Fruit fly (Drosophila melanogaster): ENCODE measurements around the gene dor.

Gene dor

DNA sequence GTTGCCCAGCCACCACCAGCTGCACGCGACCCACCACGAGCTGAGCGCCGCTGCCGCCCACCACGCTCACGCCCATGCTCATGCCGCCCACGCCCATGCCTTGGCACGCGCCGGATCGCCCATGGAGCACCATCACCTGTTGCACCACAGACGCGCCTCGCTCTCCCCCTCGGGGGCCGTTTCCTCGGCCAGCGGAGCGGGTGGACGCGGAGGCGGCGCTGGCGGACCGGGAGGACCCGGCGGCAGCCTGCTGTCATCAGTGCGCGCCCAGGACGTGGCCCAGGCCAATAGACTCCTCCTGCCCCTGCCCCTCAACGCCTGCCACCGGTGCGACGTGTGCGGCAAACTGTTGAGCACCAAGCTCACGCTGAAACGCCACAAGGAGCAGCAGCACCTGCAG lies 17.0 kb upstream of the dor start:
- TF ChIP-seq CG8478 (optimal IDR thresholded peaks at IDR 0.05) (no peak), psq (optimal IDR thresholded peaks at IDR 0.05) (no peak), Dll (optimal IDR thresholded peaks at IDR 0.05) (no peak), pan (optimal IDR thresholded peaks at IDR 0.05) (no peak), EcR (GFP tag; optimal IDR thresholded peaks at IDR 0.05) (no peak), usp (GFP tag; optimal IDR thresholded peaks at IDR 0.05) (no peak)

DNA sequence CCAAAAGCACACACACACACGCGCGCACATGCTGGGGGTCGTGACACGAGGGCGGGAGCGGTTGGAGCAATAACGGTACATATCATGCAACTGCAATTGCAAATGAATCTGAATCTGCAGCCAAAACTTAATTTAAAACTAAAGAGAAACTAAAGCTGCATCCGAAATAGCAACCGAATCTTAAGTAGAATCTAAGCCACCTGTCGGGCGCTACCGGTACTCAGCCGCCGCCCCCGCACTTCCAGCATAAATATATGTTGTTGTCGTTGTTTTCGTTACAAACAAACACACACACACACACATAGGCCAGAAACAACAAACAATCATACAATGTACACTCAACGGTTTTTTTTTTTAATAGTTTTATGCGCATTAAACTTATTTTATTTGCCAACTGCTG lies 4.6 kb upstream of the dor start:
- TF ChIP-seq pan (optimal IDR thresholded peaks at IDR 0.05) (no peak), psq (optimal IDR thresholded peaks at IDR 0.05) (no peak), Dll (optimal IDR thresholded peaks at IDR 0.05) (no peak), usp (GFP tag; optimal IDR thresholded peaks at IDR 0.05) (no peak), CG8478 (optimal IDR thresholded peaks at IDR 0.05) (no peak), EcR (GFP tag; optimal IDR thresholded peaks at IDR 0.05) (no peak)

- no peak for TF ChIP-seq psq (optimal IDR thresholded peaks at IDR 0.05)
- no peak for TF ChIP-seq Dll (optimal IDR thresholded peaks at IDR 0.05)
- TF ChIP-seq pan (optimal IDR thresholded peaks at IDR 0.05) = no peak
- TF ChIP-seq usp (GFP tag; optimal IDR thresholded peaks at IDR 0.05) = no peak
- no peak for TF ChIP-seq CG8478 (optimal IDR thresholded peaks at IDR 0.05)
- no peak for TF ChIP-seq EcR (GFP tag; optimal IDR thresholded peaks at IDR 0.05)
Measured at dm6 chrX:1668688-1669087, 3.8 kb downstream of the dor start, which contains the start of gene Mur2B. TSS of gene Mur2B (minus strand) at chrX:1668788.

DNA sequence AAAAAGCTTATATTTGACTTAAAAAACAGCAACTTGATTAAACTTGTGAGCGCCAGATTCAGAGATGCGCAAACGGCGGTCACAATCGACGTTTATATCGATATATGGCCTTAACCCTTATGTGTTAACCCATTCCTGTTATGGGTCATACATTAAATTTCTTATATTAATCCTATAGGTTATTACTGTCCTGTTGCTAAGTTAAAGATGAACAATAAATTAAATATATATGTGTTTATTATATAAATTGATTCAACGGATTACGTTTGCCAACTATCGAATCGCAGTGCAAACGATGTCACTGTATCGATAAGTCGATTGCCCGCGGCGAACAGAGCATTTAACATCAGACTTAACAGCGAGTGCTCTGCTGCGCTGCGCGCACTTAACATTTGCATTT lies 4.4 kb downstream of the dor start, which contains the start of the genes CG3740 and hfw:
TSS of gene CG3740 (minus strand) at position 84 of the 400 bp plus-strand sequence.
TSS of gene hfw (plus strand) at position 357 of the 400 bp plus-strand sequence.
- no peak for TF ChIP-seq Dll (optimal IDR thresholded peaks at IDR 0.05)
- no peak for TF ChIP-seq EcR (GFP tag; optimal IDR thresholded peaks at IDR 0.05)
- no peak for TF ChIP-seq usp (GFP tag; optimal IDR thresholded peaks at IDR 0.05)
- no peak for TF ChIP-seq psq (optimal IDR thresholded peaks at IDR 0.05)
- TF ChIP-seq pan (optimal IDR thresholded peaks at IDR 0.05) = no peak
- no peak for TF ChIP-seq CG8478 (optimal IDR thresholded peaks at IDR 0.05)

- no peak for TF ChIP-seq psq (optimal IDR thresholded peaks at IDR 0.05)
- TF ChIP-seq usp (GFP tag; optimal IDR thresholded peaks at IDR 0.05) = no peak
- TF ChIP-seq EcR (GFP tag; optimal IDR thresholded peaks at IDR 0.05) = no peak
- TF ChIP-seq pan (optimal IDR thresholded peaks at IDR 0.05) = no peak
- TF ChIP-seq CG8478 (optimal IDR thresholded peaks at IDR 0.05) = no peak
- TF ChIP-seq Dll (optimal IDR thresholded peaks at IDR 0.05) = no peak
Measured at dm6 chrX:1669840-1670239, 5.0 kb downstream of the dor start.

DNA sequence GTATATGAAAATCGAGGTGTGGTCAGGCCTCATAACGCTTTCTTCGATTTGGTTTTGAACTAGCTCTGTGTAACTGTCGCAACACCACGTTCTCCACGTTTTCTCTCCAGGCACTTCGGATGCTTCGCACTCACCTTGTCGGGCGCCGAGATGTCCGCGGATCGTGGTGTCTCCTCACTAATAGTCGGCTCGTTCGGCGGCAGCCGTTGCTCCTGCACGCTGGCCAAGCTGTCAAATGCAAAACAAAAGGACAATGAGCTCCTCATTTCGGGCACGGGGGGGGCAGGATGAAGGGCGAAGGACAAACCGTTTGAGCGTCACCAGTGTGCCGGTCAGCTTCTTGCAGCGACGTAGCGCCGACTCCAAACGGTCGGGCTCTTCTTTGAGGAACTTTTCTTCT lies 16.4 kb downstream of the dor start, which contains the start of gene CG14797:
TSS of gene CG14797 (plus strand) at position 301 of the 400 bp plus-strand sequence.
- no peak for TF ChIP-seq Dll (optimal IDR thresholded peaks at IDR 0.05)
- no peak for TF ChIP-seq pan (optimal IDR thresholded peaks at IDR 0.05)
- no peak for TF ChIP-seq EcR (GFP tag; optimal IDR thresholded peaks at IDR 0.05)
- no peak for TF ChIP-seq CG8478 (optimal IDR thresholded peaks at IDR 0.05)
- TF ChIP-seq usp (GFP tag; optimal IDR thresholded peaks at IDR 0.05) = no peak
- no peak for TF ChIP-seq psq (optimal IDR thresholded peaks at IDR 0.05)

dm6 chrX:1686305-1686704 lies 21.5 kb downstream of the dor start, which contains the start of gene b6:
TSS of gene b6 (plus strand) at chrX:1686624.
- TF ChIP-seq pan (optimal IDR thresholded peaks at IDR 0.05) (no peak), Dll (optimal IDR thresholded peaks at IDR 0.05) (no peak), usp (GFP tag; optimal IDR thresholded peaks at IDR 0.05) (no peak), EcR (GFP tag; optimal IDR thresholded peaks at IDR 0.05) (no peak), CG8478 (optimal IDR thresholded peaks at IDR 0.05) (no peak), psq (optimal IDR thresholded peaks at IDR 0.05) (no peak)

dm6 chrX:1691475-1691874 lies 26.6 kb downstream of the dor start:
- TF ChIP-seq CG8478 (optimal IDR thresholded peaks at IDR 0.05) = no peak
- TF ChIP-seq usp (GFP tag; optimal IDR thresholded peaks at IDR 0.05) = no peak
- no peak for TF ChIP-seq Dll (optimal IDR thresholded peaks at IDR 0.05)
- TF ChIP-seq EcR (GFP tag; optimal IDR thresholded peaks at IDR 0.05) = no peak
- TF ChIP-seq pan (optimal IDR thresholded peaks at IDR 0.05) = no peak
- TF ChIP-seq psq (optimal IDR thresholded peaks at IDR 0.05) = no peak

dm6 chrX:1692553-1692952 lies 27.7 kb downstream of the dor start, which contains the start of gene CG32809:
TSS of gene CG32809 (minus strand) at chrX:1692768.
- TF ChIP-seq pan (optimal IDR thresholded peaks at IDR 0.05) (no peak), psq (optimal IDR thresholded peaks at IDR 0.05) (no peak), usp (GFP tag; optimal IDR thresholded peaks at IDR 0.05) (no peak), CG8478 (optimal IDR thresholded peaks at IDR 0.05) (no peak), Dll (optimal IDR thresholded peaks at IDR 0.05) (no peak), EcR (GFP tag; optimal IDR thresholded peaks at IDR 0.05) (no peak)

- TF ChIP-seq Dll (optimal IDR thresholded peaks at IDR 0.05) (no peak), CG8478 (optimal IDR thresholded peaks at IDR 0.05) (no peak), usp (GFP tag; optimal IDR thresholded peaks at IDR 0.05) (no peak), pan (optimal IDR thresholded peaks at IDR 0.05) (no peak), psq (optimal IDR thresholded peaks at IDR 0.05) (no peak), EcR (GFP tag; optimal IDR thresholded peaks at IDR 0.05) (no peak)
Measured at dm6 chrX:1695529-1696410, 30.9 kb downstream of the dor start, which contains the start of gene a6. TSS of gene a6 (minus strand) at chrX:1695889.

DNA sequence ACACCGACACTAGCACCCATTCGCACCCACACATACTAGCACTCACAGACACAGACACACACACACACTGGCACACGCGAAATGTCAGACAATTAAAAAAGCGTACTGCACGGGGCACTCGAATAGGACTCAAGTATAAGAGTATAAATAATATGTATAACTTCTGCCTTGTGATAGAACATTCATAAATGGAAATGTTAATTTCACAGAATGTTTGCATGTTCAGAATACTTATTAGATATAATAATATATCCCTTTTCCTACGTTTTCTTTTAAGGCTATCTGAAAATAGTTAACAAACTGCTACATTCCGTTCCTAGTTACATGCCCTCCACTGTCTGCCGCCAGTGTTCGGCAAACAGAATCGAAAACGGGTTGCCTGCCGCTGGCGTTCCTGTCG lies 41.1 kb downstream of the dor start:
- TF ChIP-seq CG8478 (optimal IDR thresholded peaks at IDR 0.05) (no peak), pan (optimal IDR thresholded peaks at IDR 0.05) (no peak), EcR (GFP tag; optimal IDR thresholded peaks at IDR 0.05) (no peak), usp (GFP tag; optimal IDR thresholded peaks at IDR 0.05) (no peak), Dll (optimal IDR thresholded peaks at IDR 0.05) (no peak), psq (optimal IDR thresholded peaks at IDR 0.05) (no peak)

- TF ChIP-seq pan (optimal IDR thresholded peaks at IDR 0.05) (no peak), usp (GFP tag; optimal IDR thresholded peaks at IDR 0.05) (no peak), EcR (GFP tag; optimal IDR thresholded peaks at IDR 0.05) (no peak), CG8478 (optimal IDR thresholded peaks at IDR 0.05) (no peak), Dll (optimal IDR thresholded peaks at IDR 0.05) (no peak), psq (optimal IDR thresholded peaks at IDR 0.05) (no peak)
Measured at dm6 chrX:1710082-1710481, 45.2 kb downstream of the dor start, which contains the start of gene CG3795. TSS of gene CG3795 (minus strand) at chrX:1710182.

All from whole organism.